Fruit fly (Drosophila melanogaster) whole organism, wandering third instar larva: ENCODE data around the gene CG6415.

ENCODE experiments used
- CG32264 ChIP-seq: fragments of 200-800 bp; sonication (Bioruptor generic); optimal IDR thresholded peaks from 2 replicates; lab custom pipeline; 2016; ENCODE audit warnings: missing biosample characterization, missing genetic modification characterization
- HLH106 ChIP-seq: fragments of 200-800 bp; optimal IDR thresholded peaks from 3 replicates; lab custom pipeline; 2019; ENCODE audit warnings: missing biosample characterization, mild to moderate bottlenecking, missing genetic modification characterization, moderate library complexity
- Myc ChIP-seq: fragments of >200 bp; optimal IDR thresholded peaks from 2 replicates; lab custom pipeline; 2017
- Rel ChIP-seq, 2 experiments: fragments of 200-800 bp; sonication (Bioruptor generic) in 1 of 2; optimal IDR thresholded peaks; 2 replicates in 1 of 2; 3 replicates in 1 of 2; lab custom pipeline; 2016 to 2019; ENCODE audit warnings: mild to moderate bottlenecking in 2 of 2, missing biosample characterization in 2 of 2, missing genetic modification characterization in 2 of 2, moderate library complexity in 1 of 2
- fru ChIP-seq: fragments of 200-800 bp; sonication (Bioruptor generic); optimal IDR thresholded peaks from 3 replicates; lab custom pipeline; 2016; ENCODE audit warnings: missing biosample characterization, mild to moderate bottlenecking, missing genetic modification characterization
- h ChIP-seq: fragments of 200-800 bp; sonication (Bioruptor generic); optimal IDR thresholded peaks from 3 replicates; lab custom pipeline; 2016; ENCODE audit warnings: missing biosample characterization, mild to moderate bottlenecking, missing genetic modification characterization
- usp ChIP-seq: fragments of >200 bp; optimal IDR thresholded peaks from 2 replicates; lab custom pipeline; 2017; ENCODE audit warnings: missing biosample characterization, missing genetic modification characterization
- woc ChIP-seq: sonication (Bioruptor generic); optimal IDR thresholded peaks from 2 replicates; lab custom pipeline; 2016; ENCODE audit warnings: missing biosample characterization, mild to moderate bottlenecking, missing genetic modification characterization

DNA sequence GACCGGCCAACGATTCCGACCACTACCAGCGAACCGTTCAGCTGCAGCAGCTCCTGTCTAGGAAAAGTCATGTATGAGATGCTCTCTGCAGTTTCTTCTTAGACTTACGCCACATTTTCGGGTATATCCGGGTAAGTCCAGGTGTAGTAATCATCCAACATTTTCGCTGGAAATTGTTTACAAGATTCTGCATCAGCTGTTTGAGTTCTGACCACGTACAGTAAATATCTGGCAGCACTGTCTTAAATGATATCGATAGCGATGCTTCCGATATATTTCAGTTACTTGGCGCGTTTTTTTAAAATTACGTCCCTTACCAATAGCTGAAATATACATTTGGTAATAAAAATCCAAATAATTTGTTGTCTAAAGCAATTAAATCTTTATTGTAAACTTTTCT lies 40.3 kb downstream of the CG6415 start, which contains the start of gene CG6729:
- TF ChIP-seq Rel (GFP tag; optimal IDR thresholded peaks at IDR 0.05; lab: Kevin White, UChicago) (no peak), Rel (tag; optimal IDR thresholded peaks at IDR 0.05; lab: Kevin White, UChicago) (no peak), Myc (no peak), CG32264 (GFP tag; lab: Kevin White, UChicago) (no peak), fru (GFP tag; lab: Kevin White, UChicago) (no peak), h (GFP tag; lab: Kevin White, UChicago) (no peak), HLH106 (tag; lab: Kevin White, UChicago) (no peak), usp (no peak), woc (GFP tag; lab: Kevin White, UChicago) (no peak)
